Fruit fly (Drosophila melanogaster): ENCODE measurements around the gene CG4631.

- TF ChIP-seq lz (GFP tag; optimal IDR thresholded peaks at IDR 0.05): no peak
- TF ChIP-seq CG11762 (GFP tag; optimal IDR thresholded peaks at IDR 0.05; ENCODE audit: insufficient read depth): no peak
- TF ChIP-seq CG32006 (GFP tag; optimal IDR thresholded peaks at IDR 0.05): no peak
- no peak for TF ChIP-seq CG6276 (GFP tag; optimal IDR thresholded peaks at IDR 0.05)
- TF ChIP-seq topi (GFP tag; optimal IDR thresholded peaks at IDR 0.05): no peak
- no peak for TF ChIP-seq Blimp-1 (GFP tag; optimal IDR thresholded peaks at IDR 0.05)
These were observed 31.2 kb downstream of the CG4631 start for dm6 chr2L:16638349-16638748.

Measured in whole organism, prepupa.